Worm (Caenorhabditis elegans) whole organism, mixed stage, embryonic: Measurements from ENCODE around the gene ZK616.65.

Experiments used
- bed-3 ChIP-seq: fragments of 200-800 bp; sonication (Bioruptor generic); optimal IDR thresholded peaks from 3 replicates; lab custom pipeline; 2018; ENCODE audit warnings: mild to moderate bottlenecking, missing genetic modification characterization, moderate library complexity, missing compliant biosample characterization
- blmp-1 ChIP-seq: fragments of 150-350 bp; optimal IDR thresholded peaks from 2 replicates; lab custom pipeline; 2014; ENCODE audit warnings: missing biosample characterization, missing genetic modification characterization
- ces-1 ChIP-seq: fragments of 150-350 bp; optimal IDR thresholded peaks from 2 replicates; lab custom pipeline; 2014; ENCODE audit warnings: missing biosample characterization, missing genetic modification reagents, missing genetic modification characterization
- elt-3 ChIP-seq: fragments of 150-350 bp; optimal IDR thresholded peaks from 2 replicates; lab custom pipeline; 2014; ENCODE audit warnings: missing biosample characterization, missing genetic modification characterization
- mab-5 ChIP-seq: fragments of 150-350 bp; optimal IDR thresholded peaks from 2 replicates; lab custom pipeline; 2014; ENCODE audit warnings: missing biosample characterization, missing genetic modification characterization
- mep-1 ChIP-seq: fragments of 150-350 bp; optimal IDR thresholded peaks from 2 replicates; lab custom pipeline; 2017; ENCODE audit warnings: missing biosample characterization, missing genetic modification reagents, missing genetic modification characterization, inconsistent platforms
- sptf-1 ChIP-seq: sonication (generic microtip); optimal IDR thresholded peaks from 2 replicates; lab custom pipeline; 2017; ENCODE audit warnings: mild to moderate bottlenecking, missing genetic modification characterization, moderate library complexity, missing compliant biosample characterization

DNA sequence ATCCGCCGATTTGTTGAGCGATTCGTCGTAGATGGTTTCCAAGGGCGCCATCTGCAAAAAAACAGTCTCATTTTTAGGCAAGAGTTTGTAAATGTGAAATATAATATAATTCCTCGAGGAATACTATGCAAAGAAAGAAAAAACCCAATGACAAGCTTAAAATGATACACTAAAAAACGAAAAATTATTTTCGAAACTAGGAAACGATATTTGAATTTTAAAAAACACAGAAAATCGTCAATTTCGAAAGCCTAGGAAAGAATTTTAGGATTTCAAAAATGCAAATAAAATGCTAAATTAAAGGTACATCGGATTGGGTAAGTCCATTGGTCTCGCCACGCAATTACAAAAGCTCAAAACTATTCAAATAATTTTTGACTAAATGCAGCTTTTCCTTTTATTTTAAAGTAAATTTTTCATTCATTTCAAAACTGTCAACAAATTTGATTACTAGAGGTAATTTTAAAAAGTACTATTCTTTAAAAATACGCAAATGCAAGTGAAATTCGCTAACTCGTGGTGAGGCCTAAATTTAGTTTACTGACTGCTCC is 19.4 kb downstream of the ZK616.65 start, which contains the start of the genes htp-1 and ZK616.5:
- no peak for TF ChIP-seq mab-5
- no peak for TF ChIP-seq sptf-1 (tag; lab: Kevin White, UChicago)
- TF ChIP-seq blmp-1 (tag; lab: Kevin White, UChicago) = no peak
- no peak for TF ChIP-seq mep-1 (tag; lab: Kevin White, UChicago)
- TF ChIP-seq elt-3 (tag; lab: Kevin White, UChicago) = no peak
- TF ChIP-seq ces-1 (GFP tag; lab: Kevin White, UChicago) = no peak
- no peak for TF ChIP-seq bed-3 (GFP tag; lab: Kevin White, UChicago)
